Fruit fly (Drosophila melanogaster) Kc167 (cell line): Measurements from ENCODE around the gene Ids.

ENCODE experiments used
- Myc ChIP-seq: fragments of >200 bp; optimal IDR thresholded peaks from 2 replicates; lab custom pipeline; 2017; ENCODE audit warnings: missing external identifiers
- h ChIP-seq: fragments of >200 bp; optimal IDR thresholded peaks from 3 replicates; lab custom pipeline; 2018; ENCODE audit warnings: missing external identifiers
- insv ChIP-seq: fragments of >200 bp; optimal IDR thresholded peaks from 3 replicates; lab custom pipeline; 2018; ENCODE audit warnings: missing external identifiers
- psq ChIP-seq: fragments of >200 bp; optimal IDR thresholded peaks from 2 replicates; lab custom pipeline; 2017; ENCODE audit warnings: missing external identifiers
- ttk ChIP-seq: sonication (Bioruptor generic); optimal IDR thresholded peaks from 2 replicates; lab custom pipeline; 2017; ENCODE audit warnings: missing external identifiers

DNA sequence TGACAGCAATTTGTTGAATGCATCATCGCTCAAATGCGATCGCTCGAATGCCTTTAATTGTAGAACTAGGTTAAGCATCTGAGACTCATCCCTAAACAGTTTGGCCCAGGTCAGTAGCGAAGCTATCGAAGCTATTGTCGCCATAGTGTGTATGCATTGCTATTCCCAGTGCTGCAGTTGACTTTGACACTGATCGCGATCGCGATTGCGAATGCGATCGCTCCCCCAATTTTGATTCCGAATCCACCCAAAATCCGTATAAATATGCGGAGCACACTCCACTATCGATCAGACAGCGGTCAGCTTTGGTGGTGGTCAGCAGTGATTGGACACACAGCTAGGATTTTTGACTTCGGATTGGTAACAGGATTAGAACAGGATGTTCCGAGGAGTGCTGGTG, 48.3 kb upstream of the Ids start, which contains the start of gene CG14961:
- TF ChIP-seq h (lab: Kevin White, UChicago) (no peak), psq (no peak), Myc (lab: Kevin White, UChicago) (no peak), ttk (lab: Kevin White, UChicago) (no peak), insv (lab: Kevin White, UChicago) (no peak)
